Worm (Caenorhabditis elegans): ENCODE measurements around the gene fbxa-133.

fbxa-133 gene

ce11 chrV:17542304-17542703 lies 42.3 kb upstream of the fbxa-133 start (continued):
- TF ChIP-seq attf-6 (GFP tag; IDR thresholded peaks at IDR 0.05) (peak; percentile 78), cebp-1 (GFP tag; IDR thresholded peaks at IDR 0.05) (no peak), cebp-1 (tag; optimal IDR thresholded peaks at IDR 0.05) (no peak), sea-2 (GFP tag; IDR thresholded peaks at IDR 0.05) (no peak), hrde-1 (tag; optimal IDR thresholded peaks at IDR 0.05; ENCODE audit: borderline replicate concordance) (no peak), B0019.2 (GFP tag; conservative IDR thresholded peaks at IDR 0.05) (no peak), nhr-179 (tag; optimal IDR thresholded peaks at IDR 0.05) (no peak), ets-4 (GFP tag; optimal IDR thresholded peaks at IDR 0.05) (no peak), snpc-1.3 (tag; optimal IDR thresholded peaks at IDR 0.05; ENCODE audit: insufficient read depth) (no peak), nhr-120 (GFP tag; IDR thresholded peaks at IDR 0.05) (0 out of 2 replicates have a peak, but pooled peaks have one; percentile 67), F57C9.4 (tag; optimal IDR thresholded peaks at IDR 0.05) (no peak), mxl-1 (tag; optimal IDR thresholded peaks at IDR 0.05) (no peak), hmg-1.2 (GFP tag; IDR thresholded peaks at IDR 0.05) (peak; percentile 55), egrh-3 (GFP tag; IDR thresholded peaks at IDR 0.05) (no peak), C06A6.2 (GFP tag; conservative IDR thresholded peaks at IDR 0.05) (no peak), dpff-1 (tag; optimal IDR thresholded peaks at IDR 0.05) (no peak), tlf-1 (GFP tag; optimal IDR thresholded peaks at IDR 0.05) (no peak), lin-54 (GFP tag; optimal IDR thresholded peaks at IDR 0.05) (no peak), hmg-20 (GFP tag; IDR thresholded peaks at IDR 0.05) (0 out of 2 replicates have a peak, but pooled peaks have one; percentile 20), hlh-26 (GFP tag; conservative IDR thresholded peaks at IDR 0.05) (no peak), ztf-26 (tag; optimal IDR thresholded peaks at IDR 0.05) (no peak), ztf-25 (GFP tag; IDR thresholded peaks at IDR 0.05) (0 out of 2 replicates have a peak, but pooled peaks have one; percentile 57), pbrm-1 (GFP tag; IDR thresholded peaks at IDR 0.05) (peak; percentile 56; the same call in 1 of the 2 replicates), ceh-100 (GFP tag; IDR thresholded peaks at IDR 0.05) (no peak), nfyb-1 (GFP tag; IDR thresholded peaks at IDR 0.05) (no peak), ceh-27 (GFP tag; optimal IDR thresholded peaks at IDR 0.05) (no peak), B0261.1 (tag; optimal IDR thresholded peaks at IDR 0.05) (peak; percentile 80), pha-4 (tag; optimal IDR thresholded peaks at IDR 0.05) (no peak), ceh-91 (GFP tag; IDR thresholded peaks at IDR 0.05) (no peak), C17E4.6 (GFP tag; IDR thresholded peaks at IDR 0.05) (no peak), F49E8.2 (tag; optimal IDR thresholded peaks at IDR 0.05; ENCODE audit: insufficient read depth) (no peak), snpc-4 (GFP tag; optimal IDR thresholded peaks at IDR 0.05) (no peak), snpc-4 (tag; optimal IDR thresholded peaks at IDR 0.05) (peak in 2 of 4 experiments; percentile 45 to 75), lsy-27 (tag; optimal IDR thresholded peaks at IDR 0.05; ENCODE audit: borderline replicate concordance, insufficient read depth) (no peak), athp-1 (tag; optimal IDR thresholded peaks at IDR 0.05) (no peak), ceh-58 (GFP tag; IDR thresholded peaks at IDR 0.05) (no peak), lin-26 (GFP tag; IDR thresholded peaks at IDR 0.05) (peak; percentile 69), ccch-3 (GFP tag; optimal IDR thresholded peaks at IDR 0.05) (no peak), ama-1 (optimal IDR thresholded peaks at IDR 0.05) (no peak), ama-1 (GFP tag; optimal IDR thresholded peaks at IDR 0.05) (no peak), die-1 (tag; optimal IDR thresholded peaks at IDR 0.05) (peak; percentile 68), atf-7 (tag; optimal IDR thresholded peaks at IDR 0.05) (no peak), snpc-3.4 (tag; optimal IDR thresholded peaks at IDR 0.05) (no peak), attf-5 (GFP tag; optimal IDR thresholded peaks at IDR 0.05) (no peak), egl-18 (GFP tag; IDR thresholded peaks at IDR 0.05) (no peak), Y56A3A.18 (GFP tag; IDR thresholded peaks at IDR 0.05) (no peak), efl-1 (GFP tag; optimal IDR thresholded peaks at IDR 0.05) (no peak), F57A8.1 (GFP tag; optimal IDR thresholded peaks at IDR 0.05) (no peak), F52B5.7 (tag; optimal IDR thresholded peaks at IDR 0.05) (no peak), Y95B8A.8 (GFP tag; IDR thresholded peaks at IDR 0.05) (no peak)
